Fruit fly (Drosophila melanogaster): Measurements from ENCODE around the gene CG32075.

DNA sequence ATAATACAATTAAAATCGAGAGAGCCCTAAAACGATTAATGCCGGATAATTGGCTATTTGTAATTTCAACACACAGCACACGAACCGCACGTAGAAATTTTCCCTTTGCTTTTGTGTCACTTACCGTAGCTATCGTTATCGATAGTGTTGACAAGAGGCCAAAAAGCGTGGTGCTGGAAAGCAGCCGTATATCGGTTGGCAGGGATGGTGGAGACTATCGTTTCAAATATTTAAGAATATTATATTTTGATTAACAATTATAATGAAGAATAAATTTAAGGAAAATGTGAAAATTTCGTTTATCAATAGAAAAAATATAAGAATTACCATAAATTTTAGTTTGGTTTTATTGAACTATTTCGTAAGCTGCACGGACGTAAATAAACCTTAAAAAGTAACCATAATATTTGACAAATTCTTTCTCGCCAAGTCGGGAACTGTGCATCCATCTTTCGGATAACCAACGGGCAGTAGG, 28.3 kb upstream of the CG32075 start, which contains the start of gene JIL-1:
- TF ChIP-seq CG8478 (optimal IDR thresholded peaks at IDR 0.05): no peak
- no peak for TF ChIP-seq psq (optimal IDR thresholded peaks at IDR 0.05)
- no peak for TF ChIP-seq usp (GFP tag; optimal IDR thresholded peaks at IDR 0.05)

Data from whole organism.